Fruit fly (Drosophila melanogaster): Measurements from ENCODE around the gene Btk.

Gene Btk

dm6 chr2L:8299194-8299811 is 1.6 kb downstream of the Btk start:
- TF ChIP-seq CG7928 (GFP tag; optimal IDR thresholded peaks at IDR 0.05): no peak
- no peak for TF ChIP-seq Adf1 (GFP tag; IDR thresholded peaks at IDR 0.05)
- no peak for TF ChIP-seq Ravus (GFP tag; IDR thresholded peaks at IDR 0.05)
- peak in 1 of 3 experiments; percentile 13 for TF ChIP-seq lola (GFP tag; optimal IDR thresholded peaks at IDR 0.05)
- TF ChIP-seq CG11456 (GFP tag; IDR thresholded peaks at IDR 0.05): no peak
- TF ChIP-seq CG14710 (tag; optimal IDR thresholded peaks at IDR 0.05): peak; percentile 7
- no peak for TF ChIP-seq ATbp (GFP tag; optimal IDR thresholded peaks at IDR 0.05)
- no peak for TF ChIP-seq mirr (GFP tag; optimal IDR thresholded peaks at IDR 0.05)
- TF ChIP-seq trh (GFP tag; optimal IDR thresholded peaks at IDR 0.05): no peak
- no peak for TF ChIP-seq YL-1 (GFP tag; optimal IDR thresholded peaks at IDR 0.05)
- TF ChIP-seq Eip74EF (GFP tag; optimal IDR thresholded peaks at IDR 0.05): no peak
- no peak for TF ChIP-seq nmo (GFP tag; optimal IDR thresholded peaks at IDR 0.05)
- no peak for TF ChIP-seq fd64A (GFP tag; optimal IDR thresholded peaks at IDR 0.05)
- TF ChIP-seq dmrt11E (tag; optimal IDR thresholded peaks at IDR 0.05): no peak
- no peak for TF ChIP-seq CG12744 (GFP tag; optimal IDR thresholded peaks at IDR 0.05)
- no peak for TF ChIP-seq CG10274 (GFP tag; optimal IDR thresholded peaks at IDR 0.05)
- TF ChIP-seq run (tag; optimal IDR thresholded peaks at IDR 0.05): no peak
- TF ChIP-seq ab (GFP tag; optimal IDR thresholded peaks at IDR 0.05): no peak
- no peak for TF ChIP-seq CG1233 (GFP tag; optimal IDR thresholded peaks at IDR 0.05)
- no peak for TF ChIP-seq CG7839 (tag; optimal IDR thresholded peaks at IDR 0.05)
- no peak for TF ChIP-seq CG11093 (GFP tag; IDR thresholded peaks at IDR 0.05)
- no peak for TF ChIP-seq kay (GFP tag; optimal IDR thresholded peaks at IDR 0.05)
- TF ChIP-seq Dll (GFP tag; IDR thresholded peaks at IDR 0.05; ENCODE audit: partially characterized antibody): no peak
- TF ChIP-seq CG3995 (GFP tag; optimal IDR thresholded peaks at IDR 0.05): no peak
- TF ChIP-seq CG30020 (tag; optimal IDR thresholded peaks at IDR 0.05): no peak
- no peak for TF ChIP-seq Spps (tag; optimal IDR thresholded peaks at IDR 0.05)
- no peak for TF ChIP-seq gfzf (GFP tag; optimal IDR thresholded peaks at IDR 0.05)
- no peak for TF ChIP-seq CG11247 (GFP tag; IDR thresholded peaks at IDR 0.05)
- no peak for TF ChIP-seq CG12391 (tag; optimal IDR thresholded peaks at IDR 0.05)
- TF ChIP-seq CG18011 (GFP tag; optimal IDR thresholded peaks at IDR 0.05): no peak
- TF ChIP-seq Optix (GFP tag; IDR thresholded peaks at IDR 0.05): no peak
- no peak for TF ChIP-seq salm (tag; optimal IDR thresholded peaks at IDR 0.05)
- no peak for TF ChIP-seq pzg (GFP tag; optimal IDR thresholded peaks at IDR 0.05)
- no peak for TF ChIP-seq CG10209 (GFP tag; optimal IDR thresholded peaks at IDR 0.05)
- no peak for TF ChIP-seq Neu2 (GFP tag; optimal IDR thresholded peaks at IDR 0.05; ENCODE audit: borderline replicate concordance)
- TF ChIP-seq row (GFP tag; IDR thresholded peaks at IDR 0.05): 0 out of 3 replicates have a peak, but pooled peaks have one; percentile 15
- TF ChIP-seq CG4404 (GFP tag; IDR thresholded peaks at IDR 0.05): 0 out of 2 replicates have a peak, but pooled peaks have one; percentile 10
- TF ChIP-seq fd3F (GFP tag; optimal IDR thresholded peaks at IDR 0.05): no peak
- TF ChIP-seq gce (GFP tag; IDR thresholded peaks at IDR 0.05): 0 out of 3 replicates have a peak, but pooled peaks have one; percentile 10
- TF ChIP-seq lbe (GFP tag; optimal IDR thresholded peaks at IDR 0.05): peak; percentile 83
- TF ChIP-seq ato (GFP tag; IDR thresholded peaks at IDR 0.05; ENCODE audit: partially characterized antibody): no peak
- TF ChIP-seq usp (GFP tag; optimal IDR thresholded peaks at IDR 0.05): no peak
- TF ChIP-seq prd (optimal IDR thresholded peaks at IDR 0.05): no peak
- TF ChIP-seq prd (GFP tag; IDR thresholded peaks at IDR 0.05): peak; percentile 16; the same call in 1 of the 3 replicates
- no peak for TF ChIP-seq CG7987 (GFP tag; optimal IDR thresholded peaks at IDR 0.05)
- TF ChIP-seq CG13894 (tag; optimal IDR thresholded peaks at IDR 0.05): no peak
- TF ChIP-seq ranshi (GFP tag; IDR thresholded peaks at IDR 0.05): no peak
- no peak for TF ChIP-seq Kr (GFP tag; optimal IDR thresholded peaks at IDR 0.05)
- no peak for TF ChIP-seq otp (GFP tag; IDR thresholded peaks at IDR 0.05)
- no peak for TF ChIP-seq GATAe (GFP tag; conservative IDR thresholded peaks at IDR 0.05)

All from whole organism, embryonic.